Worm (Caenorhabditis elegans): ENCODE results near the gene pdtf-1.
"Not testable (repeated sequence)": the region's sequence is repeated elsewhere in the genome, so short reads cannot be mapped to it uniquely, and the experiment has no call there.

pdtf-1 gene

ce11 chrIV:8432709-8433108 lies at the start of gene pdtf-1, which contains the start of gene T26A8.4 (continued):
- TF ChIP-seq sptf-1 (tag; optimal IDR thresholded peaks at IDR 0.05) (no peak), irx-1 (tag; optimal IDR thresholded peaks at IDR 0.05) (peak; percentile 83), ceh-82 (tag; optimal IDR thresholded peaks at IDR 0.05) (peak; percentile 95 to 98 (median 96)), hlh-4 (tag; optimal IDR thresholded peaks at IDR 0.05) (no peak), sox-4 (tag; optimal IDR thresholded peaks at IDR 0.05) (peak; percentile 48), mep-1 (tag; optimal IDR thresholded peaks at IDR 0.05) (peak; percentile 95), unc-98 (GFP tag; IDR thresholded peaks at IDR 0.05) (no peak), nhr-90 (tag; optimal IDR thresholded peaks at IDR 0.05; ENCODE audit: poor library complexity) (peak; percentile 92), C04F5.9 (tag; optimal IDR thresholded peaks at IDR 0.05) (peak; percentile 42), C16A3.4 (tag; optimal IDR thresholded peaks at IDR 0.05) (peak; percentile 98), pag-3 (tag; optimal IDR thresholded peaks at IDR 0.05; ENCODE audit: borderline replicate concordance, insufficient read depth) (no peak), nhr-71 (tag; optimal IDR thresholded peaks at IDR 0.05) (peak; percentile 97), nhr-84 (tag; optimal IDR thresholded peaks at IDR 0.05) (no peak), dsc-1 (tag; optimal IDR thresholded peaks at IDR 0.05) (peak; percentile 82), fkh-4 (tag; optimal IDR thresholded peaks at IDR 0.05; ENCODE audit: borderline replicate concordance) (peak; percentile 16), elt-2 (tag; optimal IDR thresholded peaks at IDR 0.05) (peak; percentile 49), mdl-1 (tag; optimal IDR thresholded peaks at IDR 0.05) (peak; percentile 7 to 97), hlh-17 (GFP tag; optimal IDR thresholded peaks at IDR 0.05; ENCODE audit: borderline replicate concordance) (no peak), unc-86 (tag; optimal IDR thresholded peaks at IDR 0.05) (peak; percentile 90), ztf-11 (tag; optimal IDR thresholded peaks at IDR 0.05) (peak in 1 of 2 experiments; percentile 84), lin-35 (GFP tag; optimal IDR thresholded peaks at IDR 0.05) (peak; percentile 82 to 94), pqm-1 (tag; optimal IDR thresholded peaks at IDR 0.05) (no peak), lin-15B (tag; optimal IDR thresholded peaks at IDR 0.05) (peak; percentile 90), F16B12.6 (tag; optimal IDR thresholded peaks at IDR 0.05) (peak; percentile 56), blmp-1 (tag; optimal IDR thresholded peaks at IDR 0.05) (peak; percentile 87), mef-2 (tag; optimal IDR thresholded peaks at IDR 0.05) (peak; percentile 94), aha-1 (tag; optimal IDR thresholded peaks at IDR 0.05) (peak; percentile 57), lir-3 (tag; optimal IDR thresholded peaks at IDR 0.05; ENCODE audit: poor library complexity) (peak; percentile 67), nhr-47 (tag; optimal IDR thresholded peaks at IDR 0.05) (peak; percentile 95), ceh-88 (GFP tag; IDR thresholded peaks at IDR 0.05) (peak; percentile 82), nhr-77 (tag; optimal IDR thresholded peaks at IDR 0.05) (peak; percentile 95)

DNA sequence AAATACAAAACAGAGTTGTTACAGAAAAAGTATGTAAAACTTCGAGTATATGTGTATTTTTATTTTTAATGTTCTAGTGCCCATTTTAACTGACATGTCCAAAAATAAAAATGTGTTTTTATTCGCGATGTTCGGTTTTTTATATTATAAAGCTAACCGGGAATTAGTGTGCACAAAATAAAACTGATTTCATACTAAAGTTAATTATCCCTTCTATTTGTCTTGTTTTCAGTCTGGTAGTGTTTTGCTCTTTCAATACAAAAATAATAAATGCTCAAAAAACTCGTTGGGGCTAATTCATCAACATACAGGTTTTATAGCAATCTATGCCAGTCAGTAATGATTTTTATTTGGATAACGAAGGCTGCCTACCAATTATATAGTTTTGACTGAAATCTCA lies 48.1 kb upstream of the pdtf-1 start:
- TF ChIP-seq ceh-88 (GFP tag; IDR thresholded peaks at IDR 0.05), result no peak
- no peak for TF ChIP-seq aly-2 (tag; optimal IDR thresholded peaks at IDR 0.05)
- no peak for TF ChIP-seq nhr-19 (GFP tag; conservative IDR thresholded peaks at IDR 0.05)

DNA sequence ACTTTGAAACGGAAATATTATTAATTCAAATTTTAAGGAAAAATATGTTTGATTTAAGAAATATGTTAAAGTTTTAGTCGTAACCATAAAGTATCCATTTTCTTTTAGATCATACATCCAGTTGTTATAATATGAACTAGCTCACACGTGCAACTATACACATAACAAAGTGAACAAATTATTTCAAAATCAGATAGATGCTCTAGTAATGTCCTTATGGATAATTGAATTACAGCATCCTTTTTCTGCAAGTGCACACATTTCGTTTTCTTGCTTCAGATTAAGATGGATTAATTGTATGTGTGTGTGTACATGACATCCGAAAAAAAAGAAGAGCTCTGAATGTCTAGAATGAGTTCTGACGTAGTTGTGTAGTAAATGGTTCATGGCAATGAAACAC lies 47.2 kb upstream of the pdtf-1 start:
- TF ChIP-seq jun-1 (tag; optimal IDR thresholded peaks at IDR 0.05), result no peak
- TF ChIP-seq egl-13 (tag; optimal IDR thresholded peaks at IDR 0.05), result no peak
- no peak for TF ChIP-seq nhr-71 (tag; optimal IDR thresholded peaks at IDR 0.05)
- TF ChIP-seq mef-2 (tag; optimal IDR thresholded peaks at IDR 0.05), result no peak
- peak; percentile 39 for TF ChIP-seq lin-14 (GFP tag; optimal IDR thresholded peaks at IDR 0.05)

- not testable (repeated sequence) for TF ChIP-seq nhr-20 (tag; optimal IDR thresholded peaks at IDR 0.05); aha-1 (tag; optimal IDR thresholded peaks at IDR 0.05); lin-35 (GFP tag; optimal IDR thresholded peaks at IDR 0.05)
Measured at ce11 chrIV:8389139-8389538, 43.7 kb upstream of the pdtf-1 start, which contains the start of gene D2096.10. D2096.10 (minus strand) TSS chrIV:8389239.
